Worm (Caenorhabditis elegans) whole organism, L3 larva: ENCODE results near the gene dis-3.

Experiments used
- R02D3.7 ChIP-seq: fragments of 150-350 bp; optimal IDR thresholded peaks from 2 replicates; lab custom pipeline; 2014; ENCODE audit warnings: missing biosample characterization, missing genetic modification characterization
- ZK546.5 ChIP-seq: sonication (generic microtip); optimal IDR thresholded peaks from 2 replicates; lab custom pipeline; 2017; ENCODE audit warnings: missing biosample characterization, missing genetic modification characterization
- aly-2 ChIP-seq: fragments of 150-350 bp; optimal IDR thresholded peaks from 2 replicates; lab custom pipeline; 2014; ENCODE audit warnings: missing biosample characterization, missing genetic modification characterization
- ama-1 ChIP-seq: fragments of 150-350 bp; optimal IDR thresholded peaks from 2 replicates; lab custom pipeline; 2018
- ceh-16 ChIP-seq: sonication (generic microtip); optimal IDR thresholded peaks from 2 replicates; lab custom pipeline; 2017; ENCODE audit warnings: missing biosample characterization, missing genetic modification characterization
- ceh-28 ChIP-seq: fragments of 150-350 bp; optimal IDR thresholded peaks from 2 replicates; lab custom pipeline; 2014; ENCODE audit warnings: missing biosample characterization, missing genetic modification reagents, missing genetic modification characterization
- ceh-9 ChIP-seq: sonication (generic microtip); optimal IDR thresholded peaks from 2 replicates; lab custom pipeline; 2018; ENCODE audit warnings: missing biosample characterization, missing genetic modification characterization
- daf-12 ChIP-seq: fragments of 150-350 bp; optimal IDR thresholded peaks from 2 replicates; lab custom pipeline; 2014; ENCODE audit warnings: missing biosample characterization, missing genetic modification reagents, missing genetic modification characterization
- egl-27 ChIP-seq: sonication (generic microtip); optimal IDR thresholded peaks from 4 replicates; lab custom pipeline; 2017; ENCODE audit warnings: missing biosample characterization, missing genetic modification reagents, missing genetic modification characterization
- egl-5 ChIP-seq: fragments of 150-350 bp; optimal IDR thresholded peaks from 2 replicates; lab custom pipeline; 2017; ENCODE audit warnings: missing biosample characterization, missing genetic modification reagents, missing genetic modification characterization, inconsistent platforms
- elt-1 ChIP-seq: fragments of 150-350 bp; optimal IDR thresholded peaks from 2 replicates; lab custom pipeline; 2014; ENCODE audit warnings: missing biosample characterization, missing genetic modification characterization
- fkh-10 ChIP-seq: sonication (generic microtip); optimal IDR thresholded peaks from 2 replicates; lab custom pipeline; 2017; ENCODE audit warnings: missing biosample characterization, missing genetic modification reagents, missing genetic modification characterization
- fkh-2 ChIP-seq: fragments of 150-350 bp; optimal IDR thresholded peaks from 2 replicates; lab custom pipeline; 2014; ENCODE audit warnings: missing biosample characterization, missing genetic modification reagents, missing genetic modification characterization
- fos-1 ChIP-seq: fragments of 150-350 bp; optimal IDR thresholded peaks from 2 replicates; lab custom pipeline; 2014; ENCODE audit warnings: missing biosample characterization, missing genetic modification characterization
- lin-15B ChIP-seq: fragments of 150-350 bp; optimal IDR thresholded peaks from 2 replicates; lab custom pipeline; 2014; ENCODE audit warnings: missing biosample characterization, missing genetic modification characterization
- lin-39 ChIP-seq: fragments of 150-350 bp; optimal IDR thresholded peaks from 2 replicates; lab custom pipeline; 2018; ENCODE audit warnings: missing biosample characterization, missing genetic modification reagents, missing genetic modification characterization
- mml-1 ChIP-seq: fragments of 150-350 bp; sonication (generic microtip); optimal IDR thresholded peaks from 3 replicates; lab custom pipeline; 2014; ENCODE audit warnings: missing biosample characterization, missing genetic modification characterization
- nfya-1 ChIP-seq: sonication (generic microtip); optimal IDR thresholded peaks from 2 replicates; lab custom pipeline; 2017; ENCODE audit warnings: missing genetic modification characterization, mild to moderate bottlenecking, missing compliant biosample characterization, antibody characterized with exemption, moderate library complexity; ENCODE audit not compliant: insufficient read depth
- nhr-12 ChIP-seq: fragments of 150-350 bp; optimal IDR thresholded peaks from 2 replicates; lab custom pipeline; 2014; ENCODE audit warnings: missing biosample characterization, missing genetic modification characterization
- nhr-23 ChIP-seq: fragments of 150-350 bp; optimal IDR thresholded peaks from 2 replicates; lab custom pipeline; 2014; ENCODE audit warnings: missing biosample characterization, missing genetic modification reagents, missing genetic modification characterization
- nhr-237 ChIP-seq: fragments of 150-350 bp; optimal IDR thresholded peaks from 2 replicates; lab custom pipeline; 2014; ENCODE audit warnings: missing biosample characterization, missing genetic modification characterization
- nhr-28 ChIP-seq: fragments of 150-350 bp; optimal IDR thresholded peaks from 2 replicates; lab custom pipeline; 2014; ENCODE audit warnings: missing biosample characterization, missing genetic modification characterization
- nhr-43 ChIP-seq: sonication (generic microtip); optimal IDR thresholded peaks from 2 replicates; lab custom pipeline; 2016; ENCODE audit warnings: mild to moderate bottlenecking, missing genetic modification characterization, missing compliant biosample characterization; ENCODE audit not compliant: poor library complexity, severe bottlenecking
- pha-4 ChIP-seq: fragments of 150-350 bp; optimal IDR thresholded peaks from 2 replicates; lab custom pipeline; 2014; ENCODE audit warnings: missing biosample characterization, missing genetic modification reagents, missing genetic modification characterization
- skn-1 ChIP-seq: fragments of 150-350 bp; optimal IDR thresholded peaks from 2 replicates; lab custom pipeline; 2014; ENCODE audit warnings: missing biosample characterization, missing genetic modification characterization
- snpc-4 ChIP-seq: fragments of 150-350 bp; optimal IDR thresholded peaks from 2 replicates; lab custom pipeline; 2014; ENCODE audit warnings: missing biosample characterization, missing genetic modification characterization
- tbx-2 ChIP-seq: sonication (generic microtip); optimal IDR thresholded peaks from 2 replicates; lab custom pipeline; 2016; ENCODE audit warnings: mild to moderate bottlenecking, missing genetic modification characterization, missing compliant biosample characterization
- unc-39 ChIP-seq: sonication (generic microtip); optimal IDR thresholded peaks from 4 replicates; lab custom pipeline; 2017; ENCODE audit warnings: missing biosample characterization, missing genetic modification characterization
- unc-62 ChIP-seq: fragments of 150-350 bp; sonication (generic microtip); optimal IDR thresholded peaks from 4 replicates; lab custom pipeline; 2014; ENCODE audit warnings: missing biosample characterization, missing genetic modification reagents, missing genetic modification characterization
- zag-1 ChIP-seq: fragments of 150-350 bp; optimal IDR thresholded peaks from 2 replicates; lab custom pipeline; 2014; ENCODE audit warnings: missing biosample characterization, missing genetic modification characterization
- ztf-11 ChIP-seq: fragments of 150-350 bp; optimal IDR thresholded peaks from 2 replicates; lab custom pipeline; 2014; ENCODE audit warnings: missing biosample characterization, missing genetic modification characterization
- ztf-4 ChIP-seq: fragments of 150-350 bp; optimal IDR thresholded peaks from 2 replicates; lab custom pipeline; 2014; ENCODE audit warnings: missing biosample characterization, missing genetic modification characterization

Gene dis-3

DNA sequence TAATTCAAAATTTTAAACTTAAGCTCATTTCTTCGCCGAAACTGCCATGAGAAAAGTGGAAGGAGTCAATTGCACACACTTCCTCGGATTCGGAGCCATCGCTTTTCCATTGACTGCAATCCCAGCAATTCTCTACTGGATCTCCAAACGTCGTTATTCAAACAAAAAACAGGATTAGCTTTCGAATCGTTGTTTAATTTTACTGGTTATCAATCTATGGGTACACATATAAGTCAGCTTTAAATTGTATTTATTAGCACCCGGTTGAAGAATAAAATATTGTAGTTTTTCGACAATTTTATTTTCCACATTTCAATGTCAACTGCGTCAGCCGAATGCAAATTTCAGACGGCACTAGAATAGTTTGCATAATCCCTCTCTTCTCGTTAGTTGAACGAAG lies 33.0 kb downstream of the dis-3 start, which contains the start of gene glt-3:
glt-3 (plus strand) TSS at position 301 of the 400 bp plus-strand sequence.
- TF ChIP-seq lin-39 (tag; lab: Kevin White, UChicago) (no peak), ama-1 (lab: Kevin White, UChicago) (no peak), skn-1 (tag; lab: Kevin White, UChicago) (no peak)

DNA sequence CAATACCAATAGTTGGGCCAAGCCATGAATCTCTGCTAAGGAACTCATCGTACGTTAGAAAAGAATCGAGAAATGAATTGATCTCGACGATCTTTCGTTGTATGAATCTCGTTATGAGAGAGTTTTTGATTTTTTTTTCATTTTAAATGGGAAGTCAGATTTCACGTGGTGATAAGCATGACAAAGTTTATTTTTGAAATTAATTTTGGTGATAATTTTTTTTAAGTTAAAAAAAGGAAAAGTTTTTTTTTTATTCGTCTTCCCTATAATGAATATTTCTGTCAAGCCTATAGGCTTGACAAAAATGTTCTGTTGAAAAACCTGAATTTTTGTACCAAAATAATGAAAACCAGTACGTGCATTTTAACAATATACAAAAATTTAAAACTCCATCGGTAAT lies 38.8 kb downstream of the dis-3 start, which contains the start of gene K08F4.5:
K08F4.5 (minus strand) TSS at position 101 of the 400 bp plus-strand sequence.
- no peak for TF ChIP-seq ztf-11 (tag; lab: Kevin White, UChicago)
- TF ChIP-seq, all 47 proteins: peak for 0

DNA sequence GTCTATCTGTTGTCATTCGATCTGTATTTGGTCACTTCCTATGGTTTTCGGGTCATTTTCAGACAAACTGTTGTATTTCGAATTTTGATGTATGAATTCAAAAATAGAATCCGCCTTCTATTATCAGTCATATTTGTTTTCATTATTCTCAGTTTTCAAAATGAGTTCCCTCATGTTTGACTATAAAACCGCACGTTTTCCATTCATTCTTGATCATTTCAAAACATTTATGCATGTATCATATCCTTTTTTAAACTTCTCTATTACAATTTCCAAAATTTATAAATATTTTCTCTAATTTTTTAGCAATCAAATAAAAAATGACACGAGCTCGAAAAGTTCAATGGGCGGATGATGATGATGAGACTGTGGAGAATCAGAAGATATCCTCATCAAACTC lies 40.8 kb downstream of the dis-3 start, which contains the start of gene K08F4.12:
K08F4.12 (plus strand) TSS at position 301 of the 400 bp plus-strand sequence.
- TF ChIP-seq nfya-1 (tag; lab: Kevin White, UChicago) (no peak), ztf-4 (tag; lab: Kevin White, UChicago) (no peak), ceh-28 (tag; lab: Kevin White, UChicago) (no peak), nhr-23 (tag; lab: Kevin White, UChicago) (no peak), skn-1 (tag; lab: Kevin White, UChicago) (no peak), egl-27 (no peak), unc-62 (GFP tag; lab: Kevin White, UChicago) (no peak), nhr-237 (tag; lab: Kevin White, UChicago) (no peak), elt-1 (tag; lab: Kevin White, UChicago) (no peak), ztf-11 (tag; lab: Kevin White, UChicago) (no peak), fos-1 (tag; lab: Kevin White, UChicago) (no peak), tbx-2 (tag; lab: Kevin White, UChicago) (no peak), egl-5 (no peak), mml-1 (tag; lab: Kevin White, UChicago) (no peak), unc-39 (tag; lab: Kevin White, UChicago) (no peak), daf-12 (tag; lab: Kevin White, UChicago) (no peak)

DNA sequence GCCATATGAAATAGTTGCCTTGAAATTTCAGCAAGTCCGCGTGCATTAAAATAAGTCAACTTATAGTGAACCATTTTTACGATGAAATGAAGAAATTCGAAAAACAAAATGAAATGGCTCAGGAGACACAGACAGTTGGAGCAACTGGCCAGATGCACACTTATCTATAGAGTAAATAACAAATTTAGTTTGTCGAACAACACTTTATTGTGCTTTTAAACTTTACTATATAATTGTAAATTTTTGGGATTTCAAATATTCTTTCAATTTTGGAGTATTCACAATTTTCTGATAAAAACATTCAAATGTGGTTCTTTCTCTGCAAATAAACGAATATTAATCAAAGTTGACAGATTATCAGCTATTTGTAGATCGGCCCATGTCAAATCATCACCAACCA lies 43.1 kb downstream of the dis-3 start, which contains the start of gene gst-3:
gst-3 (minus strand) TSS at position 101 of the 400 bp plus-strand sequence.
- TF ChIP-seq mml-1 (tag; lab: Kevin White, UChicago): no peak
- peak; percentile 33 for TF ChIP-seq pha-4 (tag; lab: Kevin White, UChicago)

DNA sequence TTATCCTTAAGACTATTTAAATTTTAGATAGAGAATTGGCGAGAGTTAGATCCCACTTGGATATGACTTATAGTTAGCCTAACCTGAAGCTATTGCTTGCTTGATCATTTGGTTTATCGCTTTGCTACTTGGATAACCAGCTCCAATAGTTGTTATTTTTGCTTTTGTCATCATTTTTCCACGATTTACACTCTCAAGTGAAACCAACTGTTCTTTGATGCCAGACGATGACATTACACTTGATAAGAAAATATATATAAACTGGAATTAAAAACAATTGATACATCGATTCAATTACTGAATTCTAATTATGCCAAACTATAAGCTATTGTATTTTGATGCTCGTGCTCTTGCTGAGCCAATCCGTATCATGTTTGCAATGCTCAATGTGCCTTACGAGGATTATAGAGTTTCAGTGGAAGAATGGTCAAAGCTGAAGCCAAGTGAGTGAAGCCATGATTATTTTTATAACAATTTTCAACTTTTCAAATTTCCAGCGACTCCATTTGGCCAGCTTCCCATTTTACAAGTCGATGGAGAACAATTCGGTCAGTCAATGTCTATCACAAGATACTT lies 45.0 kb downstream of the dis-3 start, which contains the start of the genes gst-2, gst-4 and dhs-12:
gst-2 (minus strand) TSS at position 132 of the 576 bp plus-strand sequence.
gst-4 (plus strand) TSS at position 296 of the 576 bp plus-strand sequence.
dhs-12 (plus strand) TSS at position 526 of the 576 bp plus-strand sequence.
- TF ChIP-seq fkh-2 (tag; lab: Kevin White, UChicago) (no peak), skn-1 (tag; lab: Kevin White, UChicago) (peak; percentile 43), ztf-4 (tag; lab: Kevin White, UChicago) (no peak)

DNA sequence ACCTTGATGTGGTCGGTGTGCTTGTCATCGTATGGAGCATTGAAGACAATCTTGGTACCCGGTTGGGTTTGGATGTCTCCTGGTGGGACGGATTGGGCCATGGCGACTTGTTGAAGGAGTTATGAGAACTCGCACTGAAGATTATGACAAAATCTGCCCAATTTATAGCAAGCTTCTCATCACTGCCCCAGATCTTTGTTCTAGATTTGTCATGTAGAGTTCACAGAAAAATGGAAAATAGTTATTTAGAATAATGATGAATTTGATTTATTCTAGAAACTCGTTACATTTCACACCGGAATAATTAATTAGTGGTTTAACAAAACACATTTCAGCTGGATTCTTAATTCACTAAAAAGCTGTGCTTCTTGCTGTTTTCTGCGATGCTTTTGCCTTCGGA lies 46.6 kb downstream of the dis-3 start, which contains the start of gene msp-38:
msp-38 (minus strand) TSS at position 101 of the 400 bp plus-strand sequence.
- TF ChIP-seq unc-39 (tag; lab: Kevin White, UChicago) (no peak), lin-15B (tag; lab: Kevin White, UChicago) (no peak), fkh-10 (GFP tag; lab: Kevin White, UChicago) (no peak), ceh-9 (tag; lab: Kevin White, UChicago) (no peak), fkh-2 (tag; lab: Kevin White, UChicago) (no peak), daf-12 (tag; lab: Kevin White, UChicago) (no peak), tbx-2 (tag; lab: Kevin White, UChicago) (no peak), snpc-4 (tag; lab: Kevin White, UChicago) (no peak), nhr-12 (tag; lab: Kevin White, UChicago) (no peak), zag-1 (tag; lab: Kevin White, UChicago) (no peak), egl-5 (no peak), nhr-28 (tag; lab: Kevin White, UChicago) (no peak), nhr-43 (tag; lab: Kevin White, UChicago) (no peak), aly-2 (no peak), R02D3.7 (tag; lab: Kevin White, UChicago) (no peak), ztf-11 (tag; lab: Kevin White, UChicago) (no peak), skn-1 (tag; lab: Kevin White, UChicago) (no peak), ZK546.5 (no peak), ztf-4 (tag; lab: Kevin White, UChicago) (no peak), ceh-16 (tag; lab: Kevin White, UChicago) (no peak)
